Fruit fly (Drosophila melanogaster): Measurements from ENCODE around the gene CG8664.

Gene CG8664

DNA sequence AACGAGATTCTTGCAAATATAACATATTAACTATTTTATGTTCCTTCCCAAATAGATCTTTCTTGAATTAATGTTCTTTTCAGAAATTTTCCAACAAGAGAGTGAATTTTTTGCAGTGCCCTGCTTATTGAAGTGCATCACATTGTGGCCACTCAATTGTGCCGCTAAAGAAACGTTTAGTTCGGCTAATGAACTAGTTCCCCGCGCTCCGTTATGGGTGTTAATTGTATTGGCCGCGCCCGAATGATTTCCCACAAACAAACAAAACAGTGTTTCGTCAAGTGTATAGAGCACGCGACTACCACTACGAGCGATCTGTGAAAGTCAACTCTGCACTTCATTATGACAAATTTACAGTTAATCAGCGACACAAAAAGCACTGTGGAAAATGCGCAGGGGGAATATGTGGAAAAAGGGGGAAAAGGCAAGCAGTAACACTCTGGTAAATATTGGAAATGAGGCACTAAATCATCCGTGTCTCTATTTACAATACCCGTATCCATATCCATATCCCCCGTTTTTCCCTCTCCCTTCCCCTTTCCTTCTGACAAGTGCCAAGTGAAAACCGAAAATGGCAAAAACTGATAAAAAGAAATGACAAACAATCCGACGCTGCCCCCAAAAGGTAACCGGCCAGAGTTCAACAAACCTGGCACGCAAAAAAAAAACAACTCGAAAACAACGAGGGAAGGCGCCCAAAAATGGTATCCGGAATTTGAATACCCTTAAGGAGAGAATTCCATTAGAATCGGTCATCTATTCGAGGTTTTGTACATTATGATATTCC, 13.9 kb upstream of the CG8664 start:
- TF ChIP-seq Pif1A (GFP tag; optimal IDR thresholded peaks at IDR 0.05) (no peak), gl (tag; optimal IDR thresholded peaks at IDR 0.05) (no peak), EcR (GFP tag; optimal IDR thresholded peaks at IDR 0.05) (peak; percentile 60), Ets98B (GFP tag; IDR thresholded peaks at IDR 0.05) (peak; percentile 8; the same call in 1 of the 2 replicates)

DNA sequence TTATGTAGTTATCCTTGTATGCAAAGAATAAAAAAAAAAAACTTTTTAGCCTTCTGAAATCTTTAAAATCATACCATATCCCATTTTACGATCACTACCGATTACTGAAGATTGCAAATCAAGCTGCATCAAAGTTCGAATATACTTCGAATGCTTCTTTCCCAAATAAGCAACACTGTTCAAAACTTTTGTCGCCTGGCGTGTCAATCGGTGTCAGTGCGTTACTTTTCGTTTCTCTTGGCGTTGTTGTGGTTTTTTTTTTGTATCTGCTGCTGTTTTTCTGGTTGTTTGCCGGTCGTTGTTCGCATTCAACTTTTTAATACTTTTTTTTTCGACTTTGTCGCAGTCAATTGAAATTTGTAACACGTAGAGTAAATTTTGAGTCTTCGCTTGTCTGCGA, 12.5 kb upstream of the CG8664 start:
- TF ChIP-seq fd96Ca (GFP tag; IDR thresholded peaks at IDR 0.05) (0 out of 3 replicates have a peak, but pooled peaks have one; percentile 17), Ets98B (GFP tag; IDR thresholded peaks at IDR 0.05) (peak; percentile 31; the same call in 1 of the 2 replicates), D1 (tag; optimal IDR thresholded peaks at IDR 0.05) (no peak), CG8159 (tag; optimal IDR thresholded peaks at IDR 0.05) (no peak), CG4496 (GFP tag; IDR thresholded peaks at IDR 0.05) (peak; percentile 71)

DNA sequence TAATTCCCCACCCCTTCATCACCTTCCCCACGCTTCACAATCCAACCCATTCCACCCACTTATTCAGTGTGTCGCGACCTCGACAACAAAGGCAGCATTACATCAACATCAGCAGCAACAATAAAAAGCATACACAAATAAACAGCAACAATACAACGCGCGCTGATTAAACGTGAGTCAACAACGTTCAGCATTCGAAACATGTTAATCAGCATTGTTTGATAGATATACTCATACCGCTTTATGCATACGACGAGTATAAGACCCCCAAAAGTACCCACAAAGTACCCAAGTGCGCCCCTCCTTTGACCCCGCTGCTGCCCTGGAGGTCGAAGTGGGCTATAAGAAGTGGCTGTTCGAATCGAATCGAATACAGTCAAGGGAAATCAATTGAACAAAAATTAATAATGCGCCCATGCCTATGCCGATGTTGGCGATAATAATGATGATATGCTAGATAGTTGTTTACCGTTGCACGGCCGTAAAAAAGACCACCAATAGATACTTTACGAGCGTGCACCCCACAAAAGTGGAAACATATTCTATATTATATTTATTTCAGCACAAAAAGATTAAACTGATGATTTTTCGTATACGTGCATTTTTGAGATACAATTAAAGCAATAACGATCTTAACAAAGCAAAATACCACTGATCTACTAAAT, 11.8 kb upstream of the CG8664 start:
- no peak for TF ChIP-seq Ets98B (GFP tag; IDR thresholded peaks at IDR 0.05)
- no peak for TF ChIP-seq CG15710 (tag; optimal IDR thresholded peaks at IDR 0.05)
- TF ChIP-seq gl (tag; optimal IDR thresholded peaks at IDR 0.05) = no peak
- TF ChIP-seq D1 (tag; optimal IDR thresholded peaks at IDR 0.05) = no peak
- no peak for TF ChIP-seq Snoo (tag; optimal IDR thresholded peaks at IDR 0.05)
- TF ChIP-seq CG9948 (tag; optimal IDR thresholded peaks at IDR 0.05) = no peak
- no peak for TF ChIP-seq CG8159 (tag; optimal IDR thresholded peaks at IDR 0.05)
- no peak for TF ChIP-seq CG12605 (GFP tag; IDR thresholded peaks at IDR 0.05)
- TF ChIP-seq CG34367 (tag; optimal IDR thresholded peaks at IDR 0.05) = no peak
- no peak for TF ChIP-seq EcR (GFP tag; optimal IDR thresholded peaks at IDR 0.05)
- no peak for TF ChIP-seq Pif1A (GFP tag; optimal IDR thresholded peaks at IDR 0.05)
- TF ChIP-seq CG10348 (GFP tag; IDR thresholded peaks at IDR 0.05) = no peak
- TF ChIP-seq CG13204 (GFP tag; optimal IDR thresholded peaks at IDR 0.05) = no peak
- TF ChIP-seq fd96Ca (GFP tag; IDR thresholded peaks at IDR 0.05) = no peak
- TF ChIP-seq CG14655 (GFP tag; optimal IDR thresholded peaks at IDR 0.05) = no peak
- no peak for TF ChIP-seq CG4496 (GFP tag; IDR thresholded peaks at IDR 0.05)
- TF ChIP-seq rn (GFP tag; IDR thresholded peaks at IDR 0.05) = no peak
- TF ChIP-seq CG17806 (tag; optimal IDR thresholded peaks at IDR 0.05) = no peak
- no peak for TF ChIP-seq CG32121 (GFP tag; IDR thresholded peaks at IDR 0.05)
- TF ChIP-seq Pif1B (GFP tag; optimal IDR thresholded peaks at IDR 0.05) = no peak

DNA sequence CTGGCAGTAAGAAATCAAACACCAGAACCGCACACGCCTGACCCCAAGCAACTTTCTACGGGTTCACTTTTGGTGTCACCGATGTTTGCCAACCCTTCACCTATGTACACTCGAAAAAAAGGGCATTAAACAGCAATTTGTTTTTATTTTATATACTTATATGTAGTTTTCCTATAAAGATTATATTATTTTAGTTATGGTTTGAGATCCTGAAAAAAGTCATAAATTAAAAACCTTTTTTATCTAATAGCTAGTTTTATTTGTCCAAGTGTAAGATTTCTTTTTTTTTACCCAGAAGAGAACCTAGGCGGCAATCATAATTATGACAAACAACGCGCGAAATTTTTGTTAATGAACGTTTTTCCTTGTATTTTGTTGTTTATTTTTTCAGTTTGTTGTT, 10.9 kb upstream of the CG8664 start:
- TF ChIP-seq CG8159 (tag; optimal IDR thresholded peaks at IDR 0.05) (peak; percentile 43), gl (tag; optimal IDR thresholded peaks at IDR 0.05) (no peak), CG17806 (tag; optimal IDR thresholded peaks at IDR 0.05) (peak; percentile 38), CG13204 (GFP tag; optimal IDR thresholded peaks at IDR 0.05) (no peak), CG4496 (GFP tag; IDR thresholded peaks at IDR 0.05) (peak; percentile 47; the same call in 1 of the 3 replicates), CG9948 (tag; optimal IDR thresholded peaks at IDR 0.05) (peak; percentile 0), Ets98B (GFP tag; IDR thresholded peaks at IDR 0.05) (no peak), CG14655 (GFP tag; optimal IDR thresholded peaks at IDR 0.05) (peak; percentile 12)

DNA sequence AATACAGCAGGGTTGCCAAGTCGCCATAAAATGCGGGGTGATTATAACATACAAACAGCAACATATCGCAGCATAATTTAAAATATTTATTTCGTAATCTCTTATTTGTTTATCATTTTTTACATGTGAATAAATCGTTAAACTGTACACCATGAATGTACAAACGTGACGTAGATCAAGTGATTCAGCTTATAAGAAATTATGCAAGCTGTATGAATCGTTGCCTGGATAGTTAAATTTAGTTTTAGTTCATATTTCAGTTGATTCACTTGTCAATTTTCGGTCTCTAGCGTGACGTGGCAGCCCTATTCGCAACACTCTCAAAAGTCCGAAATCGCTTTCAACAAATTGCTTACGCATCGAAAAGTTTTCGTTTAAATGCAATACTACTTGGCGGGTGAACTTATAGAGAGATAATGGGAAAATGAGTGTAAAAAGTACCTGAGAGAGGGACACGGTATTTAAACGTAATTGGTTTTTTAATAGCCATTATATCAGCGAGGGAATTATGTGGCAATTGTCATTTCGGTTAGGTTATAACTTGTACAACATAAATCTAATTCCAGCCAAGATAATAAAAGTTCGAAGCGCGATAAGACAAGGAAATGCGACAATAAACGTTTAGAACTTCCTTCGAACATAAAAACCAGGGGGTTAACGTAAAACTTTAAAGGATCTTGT, 9.7 kb upstream of the CG8664 start:
- TF ChIP-seq CG4496 (GFP tag; IDR thresholded peaks at IDR 0.05) (0 out of 3 replicates have a peak, but pooled peaks have one; percentile 46), EcR (GFP tag; optimal IDR thresholded peaks at IDR 0.05) (no peak), CG15710 (tag; optimal IDR thresholded peaks at IDR 0.05) (peak; percentile 30), CG9948 (tag; optimal IDR thresholded peaks at IDR 0.05) (peak; percentile 21), CG32121 (GFP tag; IDR thresholded peaks at IDR 0.05) (peak; percentile 44), Snoo (tag; optimal IDR thresholded peaks at IDR 0.05) (peak; percentile 55), CG8159 (tag; optimal IDR thresholded peaks at IDR 0.05) (peak; percentile 33), CG10348 (GFP tag; IDR thresholded peaks at IDR 0.05) (no peak), rn (GFP tag; IDR thresholded peaks at IDR 0.05) (no peak), CG17806 (tag; optimal IDR thresholded peaks at IDR 0.05) (peak; percentile 2), Pif1B (GFP tag; optimal IDR thresholded peaks at IDR 0.05) (peak; percentile 44), Pif1A (GFP tag; optimal IDR thresholded peaks at IDR 0.05) (peak; percentile 55), D1 (tag; optimal IDR thresholded peaks at IDR 0.05) (no peak)

DNA sequence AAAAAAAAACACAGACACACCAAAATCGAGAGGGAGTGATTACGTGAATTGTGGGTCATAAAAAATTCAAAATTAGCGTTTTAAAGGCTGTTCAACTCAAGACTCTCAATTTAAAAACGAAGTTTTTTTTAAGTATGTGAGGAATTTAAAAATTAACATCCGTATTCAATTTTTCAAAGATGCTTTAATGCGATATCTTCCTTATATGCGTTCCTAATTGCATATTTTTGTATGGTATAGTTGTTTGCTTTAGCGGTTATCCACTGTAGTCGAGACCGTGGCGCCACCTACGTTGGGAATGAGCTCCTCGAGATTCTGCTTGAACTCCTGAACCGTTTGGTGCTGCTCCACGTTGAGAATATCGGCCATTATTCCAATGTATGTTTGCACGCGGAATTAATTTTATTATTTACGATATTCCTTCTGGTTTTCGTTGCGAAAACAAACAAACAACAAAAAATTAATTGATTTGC, 8.5 kb upstream of the CG8664 start:
- no peak for TF ChIP-seq gl (tag; optimal IDR thresholded peaks at IDR 0.05)
- TF ChIP-seq CG9948 (tag; optimal IDR thresholded peaks at IDR 0.05) = no peak
- no peak for TF ChIP-seq CG4496 (GFP tag; IDR thresholded peaks at IDR 0.05)
- peak; percentile 16 for TF ChIP-seq CG8159 (tag; optimal IDR thresholded peaks at IDR 0.05)
- TF ChIP-seq CG15710 (tag; optimal IDR thresholded peaks at IDR 0.05) = no peak

Measured in whole organism, pupa.